Worm (Caenorhabditis elegans) whole organism, late embryonic: ENCODE data around the gene srbc-29.

ENCODE experiments used
- F13H6.1 ChIP-seq: sonication (generic microtip); optimal IDR thresholded peaks from 2 replicates; lab custom pipeline; 2016; ENCODE audit warnings: missing genetic modification characterization, missing compliant biosample characterization
- ama-1 ChIP-seq: fragments of 150-350 bp; optimal IDR thresholded peaks from 2 replicates; lab custom pipeline; 2014
- ceh-24 ChIP-seq: sonication (generic microtip); optimal IDR thresholded peaks from 2 replicates; lab custom pipeline; 2016; ENCODE audit warnings: mild to moderate bottlenecking, missing genetic modification characterization, missing compliant biosample characterization
- dmd-4 ChIP-seq: sonication (generic microtip); optimal IDR thresholded peaks from 2 replicates; lab custom pipeline; 2016; ENCODE audit warnings: borderline replicate concordance, missing genetic modification characterization, missing compliant biosample characterization
- elt-2 ChIP-seq: sonication (generic microtip); optimal IDR thresholded peaks from 2 replicates; lab custom pipeline; 2016; ENCODE audit warnings: missing genetic modification reagents, missing genetic modification characterization, missing compliant biosample characterization
- ets-4 ChIP-seq: sonication (generic microtip); optimal IDR thresholded peaks from 2 replicates; lab custom pipeline; 2016; ENCODE audit warnings: missing genetic modification characterization, missing compliant biosample characterization
- sox-4 ChIP-seq: sonication (generic microtip); optimal IDR thresholded peaks from 2 replicates; lab custom pipeline; 2017; ENCODE audit warnings: mild to moderate bottlenecking, missing genetic modification characterization, inconsistent platforms, missing compliant biosample characterization
- unc-55 ChIP-seq: sonication (generic microtip); optimal IDR thresholded peaks from 2 replicates; lab custom pipeline; 2017; ENCODE audit warnings: missing biosample characterization, missing genetic modification reagents, missing genetic modification characterization

DNA sequence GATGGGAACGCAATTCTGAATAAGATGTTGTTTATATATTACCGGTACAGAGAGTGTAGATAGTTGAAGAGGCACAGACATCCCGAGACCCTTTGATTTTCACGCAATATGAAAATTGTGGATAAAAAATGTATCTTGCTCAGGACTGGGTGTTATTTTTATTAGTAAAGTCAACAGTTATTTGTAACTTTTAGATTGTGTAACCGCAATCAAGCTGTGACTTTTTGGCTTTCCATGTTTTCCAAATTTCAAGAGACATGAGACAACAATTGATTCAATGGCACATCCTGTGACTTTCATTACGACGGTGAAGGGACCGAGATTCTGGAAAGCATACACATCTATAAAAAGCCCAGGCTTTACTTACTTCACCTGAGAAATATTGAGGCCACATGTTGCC lies 5.5 kb upstream of the srbc-29 start:
- no peak for TF ChIP-seq ceh-24 (tag; lab: Kevin White, UChicago)
- TF ChIP-seq ets-4 = no peak
- TF ChIP-seq unc-55 (GFP tag; lab: Kevin White, UChicago) = no peak
- no peak for TF ChIP-seq sox-4
- TF ChIP-seq ama-1 (lab: Kevin White, UChicago) = no peak
- no peak for TF ChIP-seq elt-2 (tag; lab: Kevin White, UChicago)
- no peak for TF ChIP-seq F13H6.1 (tag; lab: Kevin White, UChicago)
- TF ChIP-seq dmd-4 (tag; lab: Kevin White, UChicago) = no peak
